Worm (Caenorhabditis elegans) whole organism, L4/young adult: ENCODE results near the gene Y43F8B.18.

Source experiments
- W03F9.2 ChIP-seq: fragments of 150-350 bp; optimal IDR thresholded peaks from 2 replicates; lab custom pipeline; 2014; ENCODE audit warnings: missing biosample characterization, missing genetic modification characterization
- dao-5 ChIP-seq: sonication (generic microtip); optimal IDR thresholded peaks from 2 replicates; lab custom pipeline; 2016; ENCODE audit warnings: missing genotype, missing genetic modification characterization, moderate library complexity, missing compliant biosample characterization
- him-1 ChIP-seq: sonication (generic microtip); optimal IDR thresholded peaks from 2 replicates; lab custom pipeline; 2016; ENCODE audit warnings: missing genotype, missing genetic modification reagents, missing genetic modification characterization, missing compliant biosample characterization

ce11 chrV:19484507-19484906, 1.3 kb upstream of the Y43F8B.18 start, which contains the start of gene Y43F8B.17:
- TF ChIP-seq him-1 (tag; lab: Kevin White, UChicago) (no peak), dao-5 (tag; lab: Kevin White, UChicago) (no peak), W03F9.2 (no peak)
